Worm (Caenorhabditis elegans) whole organism, young adult: ENCODE data around the gene F21C10.10.
A peak's percentile ranks its signal among the peaks of the same experiment; 100 is the strongest.

ENCODE experiments used
- B0035.1 ChIP-seq: sonication (generic microtip); optimal IDR thresholded peaks from 2 replicates; lab custom pipeline; 2016; ENCODE audit warnings: missing genetic modification characterization, mild to moderate bottlenecking, missing compliant biosample characterization, missing genotype, missing genetic modification reagents
- B0336.3 ChIP-seq: fragments of 200-800 bp; sonication (Bioruptor generic); IDR thresholded peaks from 2 replicates; pipeline ENCODE4 v1.3.6; 2022; ENCODE audit warnings: missing genetic modification characterization, missing compliant biosample characterization
- F52B5.7 ChIP-seq: sonication (generic microtip); optimal IDR thresholded peaks from 2 replicates; lab custom pipeline; 2016; ENCODE audit warnings: mild to moderate bottlenecking, missing genetic modification characterization, missing compliant biosample characterization
- K12H6.12 ChIP-seq: fragments of 200-800 bp; sonication (Bioruptor generic); optimal IDR thresholded peaks from 2 replicates; lab custom pipeline; 2018; ENCODE audit warnings: mild to moderate bottlenecking, missing genetic modification characterization, missing compliant biosample characterization
- attf-5 ChIP-seq: fragments of 200-800 bp; sonication (Bioruptor generic); optimal IDR thresholded peaks from 2 replicates; lab custom pipeline; 2018; ENCODE audit warnings: mild to moderate bottlenecking, missing genetic modification characterization, missing compliant biosample characterization
- bed-1 ChIP-seq: fragments of 200-800 bp; sonication (Bioruptor generic); IDR thresholded peaks from 2 replicates; pipeline ENCODE4 v1.3.6; 2022; ENCODE audit warnings: missing genetic modification reagents, missing genetic modification characterization, missing compliant biosample characterization
- bed-2 ChIP-seq: fragments of 200-800 bp; sonication (Bioruptor generic); IDR thresholded peaks from 2 replicates; pipeline ENCODE4 v1.3.6; 2022; ENCODE audit warnings: missing genetic modification reagents, missing genetic modification characterization, missing compliant biosample characterization
- cebp-1 ChIP-seq, 2 experiments: fragments of 200-800 bp in 1 of 2; sonication (Bioruptor generic) in 1 of 2; sonication (generic microtip) in 1 of 2; IDR thresholded peaks in 1 of 2; optimal IDR thresholded peaks in 1 of 2; 2 replicates each; pipeline versions ENCODE4 v1.3.6 to Lab custom; 2017 to 2022; ENCODE audit warnings: missing compliant biosample characterization in 2 of 2, missing genetic modification characterization in 2 of 2, mild to moderate bottlenecking in 1 of 2, missing genetic modification reagents in 1 of 2, moderate library complexity in 1 of 2
- ceh-100 ChIP-seq: fragments of 200-800 bp; sonication (Bioruptor generic); IDR thresholded peaks from 2 replicates; pipeline ENCODE4 v1.3.6; 2022; ENCODE audit warnings: missing genetic modification reagents, missing genetic modification characterization, missing compliant biosample characterization
- ceh-27 ChIP-seq: fragments of 200-800 bp; sonication (Bioruptor generic); optimal IDR thresholded peaks from 2 replicates; lab custom pipeline; 2018; ENCODE audit warnings: mild to moderate bottlenecking, missing genetic modification characterization, moderate library complexity, missing compliant biosample characterization
- chd-7 ChIP-seq: sonication (generic microtip); optimal IDR thresholded peaks from 2 replicates; lab custom pipeline; 2016; ENCODE audit warnings: mild to moderate bottlenecking, missing genetic modification characterization, moderate library complexity, missing compliant biosample characterization
- die-1 ChIP-seq: sonication (generic microtip); optimal IDR thresholded peaks from 2 replicates; lab custom pipeline; 2016; ENCODE audit warnings: missing genotype, mild to moderate bottlenecking, missing genetic modification characterization, missing compliant biosample characterization
- dpff-1 ChIP-seq: sonication (generic microtip); optimal IDR thresholded peaks from 2 replicates; lab custom pipeline; 2017; ENCODE audit warnings: mild to moderate bottlenecking, missing genetic modification characterization, missing compliant biosample characterization
- ekl-4 ChIP-seq: fragments of 200-800 bp; sonication (Bioruptor generic); IDR thresholded peaks from 2 replicates; pipeline ENCODE4 v1.3.6; 2022; ENCODE audit warnings: missing genetic modification reagents, missing genetic modification characterization, missing compliant biosample characterization
- fkh-3 ChIP-seq: sonication (generic microtip); optimal IDR thresholded peaks from 2 replicates; lab custom pipeline; 2016; ENCODE audit warnings: mild to moderate bottlenecking, missing genetic modification characterization, missing compliant biosample characterization
- hmg-1.2 ChIP-seq: fragments of 200-800 bp; sonication (Bioruptor generic); IDR thresholded peaks from 2 replicates; pipeline ENCODE4 v1.3.6; 2022; ENCODE audit warnings: missing genetic modification reagents, missing genetic modification characterization, missing compliant biosample characterization
- lag-1 ChIP-seq: fragments of 200-800 bp; sonication (Bioruptor generic); IDR thresholded peaks from 2 replicates; pipeline ENCODE4 v1.3.6; 2022; ENCODE audit warnings: missing genetic modification reagents, missing genetic modification characterization, missing compliant biosample characterization
- let-526 ChIP-seq: fragments of 200-800 bp; sonication (Bioruptor generic); IDR thresholded peaks from 2 replicates; pipeline ENCODE4 v1.3.6; 2022; ENCODE audit warnings: missing genetic modification reagents, missing genetic modification characterization, missing compliant biosample characterization
- let-607 ChIP-seq, 2 experiments: fragments of 200-800 bp in 1 of 2; sonication (Bioruptor generic) in 1 of 2; sonication (generic microtip) in 1 of 2; optimal IDR thresholded peaks; 2 replicates each; lab custom pipeline; 2016 to 2018; ENCODE audit warnings: mild to moderate bottlenecking in 2 of 2, missing compliant biosample characterization in 2 of 2, missing genetic modification characterization in 2 of 2, moderate library complexity in 2 of 2, missing genotype in 1 of 2
- lin-40 ChIP-seq: sonication (generic microtip); optimal IDR thresholded peaks from 2 replicates; lab custom pipeline; 2016; ENCODE audit warnings: missing genetic modification characterization, mild to moderate bottlenecking, missing compliant biosample characterization, missing genotype, missing genetic modification reagents
- lsl-1 ChIP-seq: fragments of 200-800 bp; sonication (Bioruptor generic); optimal IDR thresholded peaks from 2 replicates; lab custom pipeline; 2018; ENCODE audit warnings: mild to moderate bottlenecking, missing genetic modification characterization, moderate library complexity, missing compliant biosample characterization
- madf-10 ChIP-seq: sonication (generic microtip); optimal IDR thresholded peaks from 2 replicates; lab custom pipeline; 2016; ENCODE audit warnings: mild to moderate bottlenecking, missing genetic modification characterization, missing compliant biosample characterization
- madf-3 ChIP-seq: fragments of 200-800 bp; sonication (Bioruptor generic); IDR thresholded peaks from 2 replicates; pipeline ENCODE4 v1.3.6; 2022; ENCODE audit warnings: missing genetic modification reagents, missing genetic modification characterization, missing compliant biosample characterization
- madf-6 ChIP-seq: fragments of 200-800 bp; sonication (Bioruptor generic); IDR thresholded peaks from 2 replicates; pipeline ENCODE4 v1.3.6; 2022; ENCODE audit warnings: missing genetic modification reagents, missing genetic modification characterization, missing compliant biosample characterization
- nfya-2 ChIP-seq: fragments of 200-800 bp; sonication (Bioruptor generic); IDR thresholded peaks from 2 replicates; pipeline ENCODE4 v1.3.6; 2022; ENCODE audit warnings: missing genetic modification reagents, missing genetic modification characterization, missing compliant biosample characterization
- nfyb-1 ChIP-seq: fragments of 200-800 bp; sonication (Bioruptor generic); IDR thresholded peaks from 2 replicates; pipeline ENCODE4 v1.3.6; 2022; ENCODE audit warnings: missing genetic modification reagents, missing genetic modification characterization, missing compliant biosample characterization
- nhr-80 ChIP-seq: sonication (generic microtip); optimal IDR thresholded peaks from 2 replicates; lab custom pipeline; 2016; ENCODE audit warnings: missing genetic modification characterization, missing compliant biosample characterization
- rcor-1 ChIP-seq: fragments of 200-800 bp; sonication (Bioruptor generic); IDR thresholded peaks from 2 replicates; pipeline ENCODE4 v1.3.6; 2022; ENCODE audit warnings: missing genetic modification reagents, missing genetic modification characterization, missing compliant biosample characterization
- snpc-4 ChIP-seq, 5 experiments: fragments of 150-350 bp in 1 of 5; sonication (generic microtip) in 4 of 5; optimal IDR thresholded peaks; 2 replicates each; lab custom pipeline; 2014 to 2018; ENCODE audit warnings: missing genetic modification characterization in 5 of 5, missing biosample characterization in 3 of 5, antibody characterized with exemption in 2 of 5, mild to moderate bottlenecking in 2 of 5, missing compliant biosample characterization in 2 of 5, missing genotype in 2 of 5, moderate library complexity in 2 of 5, missing genetic modification reagents in 1 of 5
- tbp1 ChIP-seq: fragments of 200-800 bp; sonication (Bioruptor generic); optimal IDR thresholded peaks from 2 replicates; lab custom pipeline; 2018; ENCODE audit warnings: mild to moderate bottlenecking, missing genetic modification characterization, missing compliant biosample characterization
- tlf-1 ChIP-seq: fragments of 200-800 bp; sonication (Bioruptor generic); optimal IDR thresholded peaks from 2 replicates; lab custom pipeline; 2018; ENCODE audit warnings: mild to moderate bottlenecking, missing genetic modification characterization, missing compliant biosample characterization
- ztf-28 ChIP-seq: fragments of 200-800 bp; sonication (Bioruptor generic); IDR thresholded peaks from 2 replicates; pipeline ENCODE4 v1.3.6; 2022; ENCODE audit warnings: missing genetic modification reagents, missing genetic modification characterization, missing compliant biosample characterization

F21C10.10 gene

DNA sequence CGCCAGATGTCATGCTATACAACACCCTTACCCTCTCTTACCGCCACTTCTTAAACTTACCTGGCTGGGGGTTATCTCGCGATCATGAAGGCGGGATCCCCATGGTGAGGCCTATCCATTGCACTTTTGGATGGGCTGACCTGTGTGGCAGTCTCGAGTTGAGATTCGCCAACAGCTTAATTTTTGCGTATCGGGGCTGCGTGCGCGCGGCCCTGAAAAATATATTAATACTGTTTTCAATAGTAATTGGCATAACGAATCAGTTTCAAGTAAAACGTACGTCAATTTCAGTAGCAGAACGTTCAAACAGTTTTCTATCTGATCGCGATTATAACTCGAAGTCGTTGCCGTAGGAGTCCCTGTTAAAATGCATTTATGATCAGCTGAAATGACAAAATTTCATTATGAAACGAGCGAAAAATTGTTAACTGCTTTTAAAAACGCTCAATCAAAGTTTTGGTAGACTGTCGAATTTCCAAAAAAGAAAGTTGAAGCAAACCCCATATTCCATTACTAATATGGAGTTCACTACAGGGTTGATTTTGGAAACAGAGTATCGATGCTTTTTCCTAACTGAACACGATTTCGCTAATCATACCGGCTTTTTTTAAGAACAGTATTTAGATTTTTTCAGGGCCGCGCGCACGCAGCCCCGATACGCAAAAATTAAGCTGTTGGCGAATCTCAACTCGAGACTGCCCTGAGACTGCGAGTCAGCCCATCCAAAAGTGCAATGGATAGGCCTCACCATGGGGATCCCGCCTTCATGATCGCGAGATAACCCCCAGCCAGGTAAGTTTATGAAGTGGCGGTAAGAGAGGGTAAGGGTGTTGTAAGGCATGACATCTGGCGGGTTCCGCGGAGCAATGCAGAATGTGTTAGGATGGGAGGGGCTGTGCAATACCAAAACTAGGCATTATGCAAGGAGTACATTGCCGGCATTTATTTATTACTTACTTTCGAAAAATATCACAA lies 5.0 kb upstream of the F21C10.10 start (continued):
- peak; percentile 16; the same call in 1 of the 2 replicates for TF ChIP-seq ceh-100 (GFP tag; lab: Robert Waterston, UW)

- TF ChIP-seq nfyb-1 (no peak), nfya-2 (GFP tag; lab: Robert Waterston, UW) (no peak), B0336.3 (GFP tag; lab: Robert Waterston, UW) (no peak), ceh-27 (GFP tag; lab: Kevin White, UChicago) (peak; percentile 9)
These were observed 3.9 kb upstream of the F21C10.10 start, which contains the start of gene T27E4.1 for ce11 chrV:9092209-9092608. Gene T27E4.1 (plus strand): TSS chrV:9092345.

- TF ChIP-seq let-526 (GFP tag; lab: Robert Waterston, UW) (peak; percentile 41; the same call in 1 of the 2 replicates), bed-1 (GFP tag; lab: Robert Waterston, UW) (no peak), madf-10 (tag; lab: Kevin White, UChicago) (no peak), tbp1 (peak; percentile 47), snpc-4 (GFP tag; optimal IDR thresholded peaks at IDR 0.05; lab: Kevin White, UChicago) (no peak), snpc-4 (tag; optimal IDR thresholded peaks at IDR 0.05; lab: Kevin White, UChicago) (peak in 1 of 4 experiments; percentile 18), fkh-3 (tag; lab: Kevin White, UChicago) (no peak), B0336.3 (GFP tag; lab: Robert Waterston, UW) (0 out of 2 replicates have a peak, but pooled peaks have one; percentile 18), lin-40 (tag; lab: Kevin White, UChicago) (no peak), K12H6.12 (tag; lab: Kevin White, UChicago) (peak; percentile 44), let-607 (tag; optimal IDR thresholded peaks at IDR 0.05; lab: Kevin White, UChicago) (peak in 1 of 2 experiments; percentile 6), chd-7 (tag; lab: Kevin White, UChicago) (peak; percentile 33), attf-5 (GFP tag; lab: Kevin White, UChicago) (peak; percentile 50), bed-2 (GFP tag; lab: Robert Waterston, UW) (no peak), cebp-1 (GFP tag; IDR thresholded peaks at IDR 0.05; lab: Robert Waterston, UW) (no peak), cebp-1 (tag; optimal IDR thresholded peaks at IDR 0.05; lab: Kevin White, UChicago) (peak; percentile 66), lsl-1 (GFP tag; lab: Kevin White, UChicago) (no peak), nhr-80 (tag; lab: Kevin White, UChicago) (peak; percentile 46), dpff-1 (no peak), ekl-4 (GFP tag; lab: Robert Waterston, UW) (no peak), rcor-1 (GFP tag; lab: Robert Waterston, UW) (0 out of 2 replicates have a peak, but pooled peaks have one; percentile 12), hmg-1.2 (peak; percentile 25; the same call in 1 of the 2 replicates), madf-3 (no peak), lag-1 (GFP tag; lab: Robert Waterston, UW) (no peak), die-1 (no peak), B0035.1 (tag; lab: Kevin White, UChicago) (no peak), ztf-28 (GFP tag; lab: Robert Waterston, UW) (no peak), madf-6 (no peak), F52B5.7 (tag; lab: Kevin White, UChicago) (no peak), tlf-1 (peak; percentile 27)
These were observed 1.9 kb upstream of the F21C10.10 start for ce11 chrV:9094060-9094628.
